Fruit fly (Drosophila melanogaster) whole organism, embryonic: ENCODE results near the gene chif.

Source experiments
- Abd-B ChIP-seq: fragments of 200-800 bp; sonication (Bioruptor generic); optimal IDR thresholded peaks from 2 replicates; lab custom pipeline; 2018; ENCODE audit warnings: missing biosample characterization, mild to moderate bottlenecking, missing genetic modification characterization, moderate library complexity
- Atf3 ChIP-seq: fragments of 200-800 bp; sonication (Bioruptor generic); optimal IDR thresholded peaks from 3 replicates; lab custom pipeline; 2016; ENCODE audit warnings: missing biosample characterization, missing genetic modification characterization
- CG12236 ChIP-seq: fragments of 200-800 bp; sonication (Bioruptor generic); optimal IDR thresholded peaks from 2 replicates; lab custom pipeline; 2016; ENCODE audit warnings: missing biosample characterization, missing genetic modification characterization
- CG12659 ChIP-seq: fragments of 200-800 bp; sonication (Bioruptor generic); optimal IDR thresholded peaks from 3 replicates; lab custom pipeline; 2017; ENCODE audit warnings: mild to moderate bottlenecking, missing biosample characterization, missing genetic modification reagents, missing genetic modification characterization
- CG15514 ChIP-seq: fragments of 200-800 bp; sonication (Bioruptor generic); optimal IDR thresholded peaks from 3 replicates; lab custom pipeline; 2017; ENCODE audit warnings: missing biosample characterization, missing genetic modification characterization, mild to moderate bottlenecking, moderate library complexity, missing genetic modification reagents
- CG16813 ChIP-seq: fragments of 200-800 bp; sonication (Bioruptor generic); IDR thresholded peaks from 3 replicates; pipeline ENCODE4 v1.3.6; 2022; ENCODE audit warnings: missing biosample characterization, missing genetic modification characterization; ENCODE audit not compliant: partially characterized antibody
- CG17612 ChIP-seq: fragments of 200-800 bp; sonication (Bioruptor generic); IDR thresholded peaks from 2 replicates; pipeline ENCODE4 v1.3.6; 2022; ENCODE audit warnings: missing biosample characterization, missing genetic modification characterization
- CG18262 ChIP-seq: fragments of 200-800 bp; optimal IDR thresholded peaks from 3 replicates; lab custom pipeline; 2019; ENCODE audit warnings: missing biosample characterization, mild to moderate bottlenecking, missing genetic modification characterization, moderate library complexity
- CG18476 ChIP-seq: fragments of 200-800 bp; sonication (Bioruptor generic); optimal IDR thresholded peaks from 2 replicates; lab custom pipeline; 2016; ENCODE audit warnings: missing biosample characterization, mild to moderate bottlenecking, missing genetic modification characterization
- CG18619 ChIP-seq: fragments of 200-800 bp; sonication (Bioruptor generic); optimal IDR thresholded peaks from 3 replicates; lab custom pipeline; 2017; ENCODE audit warnings: missing biosample characterization, mild to moderate bottlenecking, missing genetic modification characterization
- CG2712 ChIP-seq: fragments of 200-800 bp; optimal IDR thresholded peaks from 3 replicates; lab custom pipeline; 2019; ENCODE audit warnings: missing biosample characterization, mild to moderate bottlenecking, missing genetic modification characterization, moderate library complexity
- CG43689 ChIP-seq: fragments of 200-800 bp; sonication (Bioruptor generic); IDR thresholded peaks from 2 replicates; pipeline ENCODE4 v1.3.6; 2022; ENCODE audit warnings: missing biosample characterization, missing genetic modification characterization
- CG4707 ChIP-seq: fragments of 200-800 bp; sonication (Bioruptor generic); optimal IDR thresholded peaks from 2 replicates; lab custom pipeline; 2018; ENCODE audit warnings: missing biosample characterization, mild to moderate bottlenecking, missing genetic modification characterization, moderate library complexity
- CG6689 ChIP-seq: fragments of 200-800 bp; sonication (Bioruptor generic); IDR thresholded peaks from 2 replicates; pipeline ENCODE4 v1.3.6; 2022; ENCODE audit warnings: missing biosample characterization, missing genetic modification characterization
- CHES-1-like ChIP-seq: fragments of 200-800 bp; sonication (Bioruptor generic); optimal IDR thresholded peaks from 2 replicates; lab custom pipeline; 2016; ENCODE audit warnings: missing biosample characterization, missing genetic modification characterization
- D19A ChIP-seq: fragments of 200-800 bp; optimal IDR thresholded peaks from 3 replicates; lab custom pipeline; 2019; ENCODE audit warnings: missing biosample characterization, mild to moderate bottlenecking, missing genetic modification characterization, moderate library complexity
- Dbx ChIP-seq: fragments of 200-800 bp; sonication (Bioruptor generic); IDR thresholded peaks from 3 replicates; pipeline ENCODE4 v1.3.6; 2022; ENCODE audit warnings: missing biosample characterization, missing genetic modification characterization
- Dfd ChIP-seq, 2 experiments: fragments of >200 bp; optimal IDR thresholded peaks; 2 replicates each; lab custom pipeline; 2017; ENCODE audit warnings: missing biosample characterization in 2 of 2, missing genetic modification characterization in 2 of 2
- Dip3 ChIP-seq: fragments of 200-800 bp; sonication (Bioruptor generic); optimal IDR thresholded peaks from 3 replicates; lab custom pipeline; 2016; ENCODE audit warnings: missing biosample characterization, missing genetic modification characterization
- Dll ChIP-seq: fragments of 200-800 bp; sonication (Bioruptor generic); IDR thresholded peaks from 4 replicates; pipeline ENCODE4 v1.3.6; 2022; ENCODE audit warnings: missing biosample characterization, missing genetic modification characterization; ENCODE audit not compliant: partially characterized antibody
- Eip74EF ChIP-seq, 2 experiments: fragments of 200-800 bp in 1 of 2; fragments of >200 bp in 1 of 2; sonication (Bioruptor generic) in 1 of 2; optimal IDR thresholded peaks; 2 replicates each; lab custom pipeline; 2017 to 2019; ENCODE audit warnings: missing biosample characterization in 2 of 2, missing genetic modification characterization in 2 of 2, mild to moderate bottlenecking in 1 of 2, moderate library complexity in 1 of 2
- Hand ChIP-seq: fragments of 200-800 bp; sonication (Bioruptor generic); optimal IDR thresholded peaks from 2 replicates; lab custom pipeline; 2017; ENCODE audit warnings: mild to moderate bottlenecking, missing biosample characterization, missing genetic modification reagents, missing genetic modification characterization
- MESR4 ChIP-seq: fragments of 200-800 bp; sonication (Bioruptor generic); optimal IDR thresholded peaks from 2 replicates; lab custom pipeline; 2018; ENCODE audit warnings: missing biosample characterization, mild to moderate bottlenecking, missing genetic modification characterization, moderate library complexity
- Mad ChIP-seq: fragments of 200-800 bp; sonication (Bioruptor generic); optimal IDR thresholded peaks from 2 replicates; lab custom pipeline; 2016; ENCODE audit warnings: missing biosample characterization, missing genetic modification characterization
- Oaz ChIP-seq: fragments of 200-800 bp; sonication (Bioruptor generic); IDR thresholded peaks from 2 replicates; pipeline ENCODE4 v1.3.6; 2022; ENCODE audit warnings: missing biosample characterization, missing genetic modification characterization
- PHDP ChIP-seq: fragments of 200-800 bp; sonication (Bioruptor generic); optimal IDR thresholded peaks from 3 replicates; lab custom pipeline; 2018; ENCODE audit warnings: missing biosample characterization, mild to moderate bottlenecking, missing genetic modification characterization, moderate library complexity
- Poxn ChIP-seq: fragments of 200-800 bp; sonication (Bioruptor generic); IDR thresholded peaks from 2 replicates; pipeline ENCODE4 v1.3.6; 2022; ENCODE audit warnings: missing biosample characterization, missing genetic modification characterization
- Ptx1 ChIP-seq: fragments of 200-800 bp; sonication (Bioruptor generic); IDR thresholded peaks from 2 replicates; pipeline ENCODE4 v1.3.6; 2022; ENCODE audit warnings: missing biosample characterization, missing genetic modification characterization
- Scr ChIP-seq: fragments of 200-800 bp; sonication (Bioruptor generic); IDR thresholded peaks from 2 replicates; pipeline ENCODE4 v1.3.6; 2022; ENCODE audit warnings: missing biosample characterization, missing genetic modification characterization; ENCODE audit not compliant: partially characterized antibody
- Spps ChIP-seq: fragments of 200-800 bp; sonication (Bioruptor generic); optimal IDR thresholded peaks from 2 replicates; lab custom pipeline; 2018; ENCODE audit warnings: missing biosample characterization, mild to moderate bottlenecking, missing genetic modification characterization
- Taf1 ChIP-seq: fragments of 200-800 bp; sonication (Bioruptor generic); IDR thresholded peaks from 2 replicates; pipeline ENCODE4 v1.3.6; 2022; ENCODE audit warnings: missing biosample characterization, missing genetic modification characterization
- ac ChIP-seq: fragments of 200-800 bp; sonication (Bioruptor generic); optimal IDR thresholded peaks from 3 replicates; lab custom pipeline; 2017; ENCODE audit warnings: missing biosample characterization, mild to moderate bottlenecking, missing genetic modification characterization
- ase ChIP-seq: fragments of 200-800 bp; sonication (Bioruptor generic); IDR thresholded peaks from 3 replicates; pipeline ENCODE4 v1.3.6; 2022; ENCODE audit warnings: missing biosample characterization, missing genetic modification characterization
- bcd ChIP-seq: fragments of 200-800 bp; sonication (Bioruptor generic); optimal IDR thresholded peaks from 2 replicates; lab custom pipeline; 2017; ENCODE audit warnings: missing biosample characterization, mild to moderate bottlenecking, missing genetic modification characterization
- da ChIP-seq: fragments of 200-800 bp; sonication (Bioruptor generic); optimal IDR thresholded peaks from 2 replicates; lab custom pipeline; 2016; ENCODE audit warnings: missing biosample characterization, missing genetic modification characterization
- fd3F ChIP-seq: fragments of 200-800 bp; sonication (Bioruptor generic); optimal IDR thresholded peaks from 2 replicates; lab custom pipeline; 2018; ENCODE audit warnings: missing biosample characterization, mild to moderate bottlenecking, missing genetic modification characterization, moderate library complexity
- gem ChIP-seq: fragments of 200-800 bp; sonication (Bioruptor generic); optimal IDR thresholded peaks from 2 replicates; lab custom pipeline; 2019; ENCODE audit warnings: missing biosample characterization, mild to moderate bottlenecking, missing genetic modification characterization, moderate library complexity
- gsb ChIP-seq: fragments of 200-800 bp; sonication (Bioruptor generic); IDR thresholded peaks from 2 replicates; pipeline ENCODE4 v1.3.6; 2022; ENCODE audit warnings: missing biosample characterization, missing genetic modification characterization
- jigr1 ChIP-seq: fragments of 200-800 bp; sonication (Bioruptor generic); IDR thresholded peaks from 3 replicates; pipeline ENCODE4 v1.3.6; 2022; ENCODE audit warnings: missing biosample characterization, missing genetic modification characterization
- maf-S ChIP-seq: fragments of 200-800 bp; sonication (Bioruptor generic); optimal IDR thresholded peaks from 2 replicates; lab custom pipeline; 2016; ENCODE audit warnings: missing biosample characterization, missing genetic modification characterization
- mld ChIP-seq: fragments of 200-800 bp; sonication (Bioruptor generic); IDR thresholded peaks from 3 replicates; pipeline ENCODE4 v1.3.6; 2022; ENCODE audit warnings: missing biosample characterization, missing genetic modification characterization; ENCODE audit not compliant: partially characterized antibody
- onecut ChIP-seq: fragments of 200-800 bp; sonication (Bioruptor generic); IDR thresholded peaks from 2 replicates; pipeline ENCODE4 v1.3.6; 2022; ENCODE audit warnings: missing biosample characterization, missing genetic modification characterization
- phol ChIP-seq: fragments of 200-800 bp; sonication (Bioruptor generic); optimal IDR thresholded peaks from 3 replicates; lab custom pipeline; 2018; ENCODE audit warnings: missing biosample characterization, mild to moderate bottlenecking, missing genetic modification characterization, moderate library complexity
- ro ChIP-seq: fragments of 200-800 bp; sonication (Bioruptor generic); IDR thresholded peaks from 2 replicates; pipeline ENCODE4 v1.3.6; 2022; ENCODE audit warnings: missing biosample characterization, missing genetic modification characterization
- run ChIP-seq: fragments of 200-800 bp; sonication (Bioruptor generic); optimal IDR thresholded peaks from 3 replicates; lab custom pipeline; 2018; ENCODE audit warnings: missing biosample characterization, mild to moderate bottlenecking, missing genetic modification characterization
- schlank ChIP-seq: fragments of 200-800 bp; sonication (Bioruptor generic); optimal IDR thresholded peaks from 2 replicates; lab custom pipeline; 2018; ENCODE audit warnings: missing biosample characterization, mild to moderate bottlenecking, missing genetic modification characterization
- sd ChIP-seq: fragments of 200-800 bp; sonication (Bioruptor generic); optimal IDR thresholded peaks from 3 replicates; lab custom pipeline; 2018; ENCODE audit warnings: missing biosample characterization, mild to moderate bottlenecking, missing genetic modification characterization, moderate library complexity
- tll ChIP-seq, 2 experiments: fragments of 200-800 bp in 1 of 2; fragments of >200 bp in 1 of 2; sonication (Bioruptor generic) in 1 of 2; optimal IDR thresholded peaks; 2 replicates each; lab custom pipeline; 2017 to 2019; ENCODE audit warnings: missing biosample characterization in 2 of 2, missing genetic modification characterization in 2 of 2, mild to moderate bottlenecking in 1 of 2, moderate library complexity in 1 of 2
- trem ChIP-seq: fragments of 200-800 bp; optimal IDR thresholded peaks from 3 replicates; lab custom pipeline; 2019; ENCODE audit warnings: missing biosample characterization, mild to moderate bottlenecking, missing genetic modification characterization, moderate library complexity

chif gene

dm6 chr2L:16350160-16350633 is 2.2 kb downstream of the chif start (continued):
- TF ChIP-seq ro (peak; percentile 50), ase (peak; percentile 75; the same call in 2 of the 3 replicates), fd3F (GFP tag; lab: Kevin White, UChicago) (peak; percentile 68), Eip74EF (GFP tag; optimal IDR thresholded peaks at IDR 0.05; lab: Kevin White, UChicago) (no peak), Ptx1 (peak; percentile 86), run (tag; lab: Kevin White, UChicago) (peak; percentile 17), Dll (GFP tag; lab: Robert Waterston, UW) (peak; percentile 70; the same call in 3 of the 4 replicates), CG18476 (GFP tag; lab: Kevin White, UChicago) (no peak), jigr1 (GFP tag; lab: Robert Waterston, UW) (peak; percentile 47; the same call in 1 of the 3 replicates), CG6689 (GFP tag; lab: Robert Waterston, UW) (peak; percentile 79), CG12659 (GFP tag; lab: Kevin White, UChicago) (peak; percentile 84), bcd (GFP tag; lab: Kevin White, UChicago) (peak; percentile 75), CG16813 (GFP tag; lab: Robert Waterston, UW) (peak; percentile 41; the same call in 2 of the 3 replicates), Dbx (peak; percentile 84; the same call in 2 of the 3 replicates), CG4707 (GFP tag; lab: Kevin White, UChicago) (no peak), CG43689 (GFP tag; lab: Robert Waterston, UW) (peak; percentile 47; the same call in 1 of the 2 replicates), Atf3 (GFP tag; lab: Kevin White, UChicago) (peak; percentile 7), Abd-B (GFP tag; lab: Kevin White, UChicago) (no peak), Spps (no peak), CG2712 (tag; lab: Kevin White, UChicago) (peak; percentile 68), Scr (GFP tag; lab: Robert Waterston, UW) (0 out of 2 replicates have a peak, but pooled peaks have one; percentile 57), mld (peak; percentile 44; the same call in 1 of the 3 replicates), gsb (peak; percentile 49), phol (peak; percentile 82), MESR4 (GFP tag; lab: Kevin White, UChicago) (peak; percentile 58), Poxn (no peak), CG17612 (GFP tag; lab: Robert Waterston, UW) (peak; percentile 46; the same call in 1 of the 2 replicates), Hand (peak; percentile 34), Dfd (GFP tag; optimal IDR thresholded peaks at IDR 0.05; lab: Kevin White, UChicago) (no peak), tll (GFP tag; optimal IDR thresholded peaks at IDR 0.05; lab: Kevin White, UChicago) (no peak), Taf1 (GFP tag; lab: Robert Waterston, UW) (peak; percentile 62; the same call in 1 of the 2 replicates), CHES-1-like (GFP tag; lab: Kevin White, UChicago) (peak; percentile 40), sd (tag; lab: Kevin White, UChicago) (no peak), maf-S (GFP tag; lab: Kevin White, UChicago) (peak; percentile 57), CG18619 (GFP tag; lab: Kevin White, UChicago) (no peak), onecut (GFP tag; lab: Robert Waterston, UW) (peak; percentile 41; the same call in 1 of the 2 replicates), Mad (peak; percentile 43), CG18262 (peak; percentile 64), ac (GFP tag; lab: Kevin White, UChicago) (peak; percentile 20), trem (tag; lab: Kevin White, UChicago) (peak; percentile 37), PHDP (no peak), schlank (peak; percentile 26), Oaz (GFP tag; lab: Robert Waterston, UW) (peak; percentile 32; the same call in 1 of the 2 replicates), CG15514 (GFP tag; lab: Kevin White, UChicago) (peak; percentile 60), Dip3 (GFP tag; lab: Kevin White, UChicago) (peak; percentile 56), gem (peak; percentile 83), CG12236 (peak; percentile 14), da (GFP tag; lab: Kevin White, UChicago) (peak; percentile 53), D19A (no peak)
